Worm (Caenorhabditis elegans) whole organism, L1 larva: ENCODE measurements around the gene htp-2.

ENCODE experiments used
- C04F5.9 ChIP-seq: sonication (generic microtip); optimal IDR thresholded peaks from 2 replicates; lab custom pipeline; 2016; ENCODE audit warnings: missing genetic modification characterization, missing compliant biosample characterization
- C34B4.2 ChIP-seq: sonication (generic microtip); optimal IDR thresholded peaks from 2 replicates; lab custom pipeline; 2017; ENCODE audit warnings: mild to moderate bottlenecking, missing genetic modification characterization, missing compliant biosample characterization
- Y116A8C.19 ChIP-seq: sonication (generic microtip); optimal IDR thresholded peaks from 2 replicates; lab custom pipeline; 2016; ENCODE audit warnings: missing compliant biosample characterization, missing genetic modification characterization, borderline replicate concordance
- ceh-8 ChIP-seq: fragments of 200-800 bp; sonication (Bioruptor generic); optimal IDR thresholded peaks from 2 replicates; lab custom pipeline; 2018; ENCODE audit warnings: mild to moderate bottlenecking, missing genetic modification characterization, moderate library complexity, missing compliant biosample characterization
- ceh-90 ChIP-seq: sonication (generic microtip); optimal IDR thresholded peaks from 2 replicates; lab custom pipeline; 2016; ENCODE audit warnings: missing genetic modification characterization, missing compliant biosample characterization
- dpl-1 ChIP-seq, 3 experiments: fragments of 150-350 bp in 2 of 3; sonication (generic microtip) in 1 of 3; optimal IDR thresholded peaks; 2 replicates each; lab custom pipeline; 2014 to 2017; ENCODE audit warnings: missing biosample characterization in 3 of 3, missing genetic modification characterization in 3 of 3, missing genetic modification reagents in 3 of 3
- egl-13 ChIP-seq: sonication (generic microtip); optimal IDR thresholded peaks from 2 replicates; lab custom pipeline; 2016; ENCODE audit warnings: missing genotype, missing genetic modification reagents, missing genetic modification characterization, missing compliant biosample characterization
- egl-27 ChIP-seq, 2 experiments: fragments of 150-350 bp in 1 of 2; sonication (generic microtip); optimal IDR thresholded peaks; 3 replicates each; lab custom pipeline; 2017 to 2018; ENCODE audit warnings: missing biosample characterization in 2 of 2, missing genetic modification characterization in 2 of 2, missing genetic modification reagents in 2 of 2
- elt-2 ChIP-seq: sonication (generic microtip); optimal IDR thresholded peaks from 2 replicates; lab custom pipeline; 2016; ENCODE audit warnings: missing genetic modification characterization, mild to moderate bottlenecking, inconsistent platforms, missing compliant biosample characterization, missing genetic modification reagents
- fkh-10 ChIP-seq: sonication (generic microtip); optimal IDR thresholded peaks from 2 replicates; lab custom pipeline; 2017; ENCODE audit warnings: missing biosample characterization, missing genetic modification reagents, missing genetic modification characterization
- fkh-8 ChIP-seq: sonication (generic microtip); optimal IDR thresholded peaks from 2 replicates; lab custom pipeline; 2016; ENCODE audit warnings: mild to moderate bottlenecking, missing genetic modification characterization, missing compliant biosample characterization
- grh-1 ChIP-seq: fragments of 200-800 bp; sonication (Bioruptor generic); IDR thresholded peaks from 2 replicates; pipeline ENCODE4 v1.3.6; 2022; ENCODE audit warnings: missing genetic modification reagents, missing genetic modification characterization, missing compliant biosample characterization
- hlh-17 ChIP-seq: fragments of 200-800 bp; sonication (Bioruptor generic); optimal IDR thresholded peaks from 2 replicates; lab custom pipeline; 2018; ENCODE audit warnings: missing genetic modification characterization, mild to moderate bottlenecking, missing compliant biosample characterization, moderate library complexity, borderline replicate concordance
- hlh-4 ChIP-seq: sonication (generic microtip); optimal IDR thresholded peaks from 2 replicates; lab custom pipeline; 2016; ENCODE audit warnings: mild to moderate bottlenecking, missing genetic modification characterization, missing compliant biosample characterization
- isw-1 ChIP-seq: fragments of 200-800 bp; sonication (Bioruptor generic); IDR thresholded peaks from 2 replicates; pipeline ENCODE4 v1.3.6; 2022; ENCODE audit warnings: missing genetic modification characterization, missing compliant biosample characterization
- jun-1 ChIP-seq: fragments of 150-350 bp; optimal IDR thresholded peaks from 2 replicates; lab custom pipeline; 2014; ENCODE audit warnings: missing biosample characterization, missing genetic modification reagents, missing genetic modification characterization
- lin-14 ChIP-seq: fragments of 200-800 bp; sonication (Bioruptor generic); optimal IDR thresholded peaks from 2 replicates; lab custom pipeline; 2018; ENCODE audit warnings: mild to moderate bottlenecking, missing genetic modification characterization, moderate library complexity, missing compliant biosample characterization
- lin-15B ChIP-seq: fragments of 150-350 bp; sonication (generic microtip); optimal IDR thresholded peaks from 3 replicates; lab custom pipeline; 2014; ENCODE audit warnings: missing biosample characterization, missing genetic modification characterization
- lin-35 ChIP-seq, 2 experiments: fragments of 150-350 bp; optimal IDR thresholded peaks; 2 replicates each; lab custom pipeline; 2014; ENCODE audit warnings: missing biosample characterization in 2 of 2, missing genetic modification characterization in 2 of 2, missing genetic modification reagents in 2 of 2
- mep-1 ChIP-seq: fragments of 150-350 bp; optimal IDR thresholded peaks from 2 replicates; lab custom pipeline; 2014; ENCODE audit warnings: missing biosample characterization, missing genetic modification characterization
- nhr-11 ChIP-seq: fragments of 150-350 bp; optimal IDR thresholded peaks from 2 replicates; lab custom pipeline; 2014; ENCODE audit warnings: missing biosample characterization, missing genetic modification characterization
- nhr-20 ChIP-seq: sonication (generic microtip); optimal IDR thresholded peaks from 2 replicates; lab custom pipeline; 2016; ENCODE audit warnings: mild to moderate bottlenecking, missing genetic modification characterization, missing compliant biosample characterization
- nhr-237 ChIP-seq: fragments of 150-350 bp; optimal IDR thresholded peaks from 2 replicates; lab custom pipeline; 2014; ENCODE audit warnings: missing biosample characterization, missing genetic modification characterization
- nhr-28 ChIP-seq: fragments of 150-350 bp; optimal IDR thresholded peaks from 2 replicates; lab custom pipeline; 2014; ENCODE audit warnings: missing biosample characterization, missing genetic modification characterization
- nhr-71 ChIP-seq: sonication (generic microtip); optimal IDR thresholded peaks from 2 replicates; lab custom pipeline; 2016; ENCODE audit warnings: mild to moderate bottlenecking, missing genetic modification characterization, moderate library complexity, missing compliant biosample characterization
- nhr-76 ChIP-seq: sonication (generic microtip); optimal IDR thresholded peaks from 2 replicates; lab custom pipeline; 2017; ENCODE audit warnings: missing biosample characterization, missing genetic modification characterization
- nhr-77 ChIP-seq: fragments of 150-350 bp; optimal IDR thresholded peaks from 2 replicates; lab custom pipeline; 2014; ENCODE audit warnings: missing biosample characterization, missing genetic modification characterization
- pag-3 ChIP-seq: sonication (generic microtip); optimal IDR thresholded peaks from 2 replicates; lab custom pipeline; 2017; ENCODE audit warnings: missing genetic modification characterization, mild to moderate bottlenecking, missing compliant biosample characterization, antibody characterized with exemption, borderline replicate concordance; ENCODE audit not compliant: insufficient read depth
- pax-3 ChIP-seq: fragments of 200-800 bp; sonication (Bioruptor generic); optimal IDR thresholded peaks from 2 replicates; lab custom pipeline; 2018; ENCODE audit warnings: mild to moderate bottlenecking, missing genetic modification characterization, moderate library complexity, missing compliant biosample characterization
- skn-1 ChIP-seq: fragments of 150-350 bp; optimal IDR thresholded peaks from 2 replicates; lab custom pipeline; 2014; ENCODE audit warnings: missing biosample characterization, missing genetic modification characterization
- snu-23 ChIP-seq: sonication (generic microtip); optimal IDR thresholded peaks from 2 replicates; lab custom pipeline; 2016; ENCODE audit warnings: missing genetic modification characterization, missing compliant biosample characterization
- sptf-1 ChIP-seq: fragments of 150-350 bp; optimal IDR thresholded peaks from 2 replicates; lab custom pipeline; 2014; ENCODE audit warnings: missing biosample characterization, missing genetic modification characterization
- unc-130 ChIP-seq: fragments of 150-350 bp; optimal IDR thresholded peaks from 2 replicates; lab custom pipeline; 2017; ENCODE audit warnings: missing biosample characterization, missing genetic modification characterization, inconsistent platforms
- unc-30 ChIP-seq: sonication (generic microtip); optimal IDR thresholded peaks from 2 replicates; lab custom pipeline; 2017; ENCODE audit warnings: missing biosample characterization, missing genetic modification characterization
- unc-62 ChIP-seq: fragments of 150-350 bp; optimal IDR thresholded peaks from 2 replicates; lab custom pipeline; 2014; ENCODE audit warnings: missing biosample characterization, missing genetic modification reagents, missing genetic modification characterization
- vab-15 ChIP-seq: sonication (generic microtip); optimal IDR thresholded peaks from 2 replicates; lab custom pipeline; 2017; ENCODE audit warnings: missing genotype, mild to moderate bottlenecking, missing genetic modification characterization, missing compliant biosample characterization
- ztf-11 ChIP-seq, 2 experiments: sonication (generic microtip); optimal IDR thresholded peaks; 2 replicates each; lab custom pipeline; 2016 to 2017; ENCODE audit warnings: missing genetic modification characterization in 2 of 2, missing biosample characterization in 1 of 2, missing compliant biosample characterization in 1 of 2

htp-2 gene

DNA sequence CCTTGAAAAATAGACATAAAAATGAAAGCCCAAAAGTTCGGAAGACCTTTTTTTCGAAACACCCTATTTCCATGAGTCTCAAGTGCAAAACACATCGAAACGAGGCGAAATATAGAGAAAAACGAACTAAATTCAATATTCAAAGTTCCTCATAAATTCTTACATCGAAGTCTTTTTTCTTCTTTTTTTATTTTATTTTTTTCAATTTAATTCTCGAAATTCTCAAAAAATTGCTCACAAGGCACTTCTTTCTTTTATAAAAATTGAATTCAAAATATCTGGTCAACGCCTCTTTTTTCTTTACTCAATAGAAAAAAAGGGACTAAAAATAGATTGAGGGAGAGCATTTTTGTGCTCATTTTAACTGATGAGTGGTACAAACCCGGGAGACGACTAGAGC is 24.1 kb upstream of the htp-2 start:
- TF ChIP-seq jun-1 (tag; lab: Kevin White, UChicago) = no peak
- TF ChIP-seq fkh-10 = peak; percentile 54

DNA sequence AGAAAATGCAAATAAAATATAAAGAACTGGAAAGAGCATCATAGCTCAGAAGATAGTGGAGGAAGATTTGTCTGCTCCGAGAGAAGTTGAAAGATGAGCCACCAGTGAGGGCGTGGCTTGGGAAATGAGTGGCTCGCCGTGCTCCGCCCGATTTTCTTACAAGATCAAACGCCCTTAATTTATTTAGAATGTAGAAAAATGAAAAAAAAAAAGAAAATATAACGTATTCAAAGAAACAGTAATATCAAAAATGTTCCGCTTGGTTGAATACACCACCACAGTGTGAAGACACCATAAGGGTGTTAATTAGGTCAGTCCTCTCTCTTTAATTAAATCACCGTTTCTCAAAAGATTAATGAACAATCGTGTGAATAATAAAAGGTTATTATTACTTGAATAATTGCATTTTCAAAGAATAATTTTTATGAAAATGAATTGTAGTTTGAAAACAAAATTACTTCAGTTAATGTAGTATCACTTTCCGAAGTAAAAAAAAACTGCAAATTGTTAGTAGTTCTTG is 16.9 kb upstream of the htp-2 start, which contains the start of gene sfrp-1:
TSS of gene sfrp-1 (minus strand) at position 51 of the 520 bp plus-strand sequence.
- TF ChIP-seq egl-13 (no peak), jun-1 (tag; lab: Kevin White, UChicago) (no peak), nhr-11 (tag; lab: Kevin White, UChicago) (no peak), pax-3 (no peak), dpl-1 (GFP tag; optimal IDR thresholded peaks at IDR 0.05; lab: Kevin White, UChicago) (no peak), fkh-8 (tag; lab: Kevin White, UChicago) (no peak), egl-27 (tag; optimal IDR thresholded peaks at IDR 0.05; lab: Kevin White, UChicago) (no peak), elt-2 (tag; lab: Kevin White, UChicago) (no peak), nhr-237 (tag; lab: Kevin White, UChicago) (no peak), C34B4.2 (tag; lab: Kevin White, UChicago) (no peak), Y116A8C.19 (tag; lab: Kevin White, UChicago) (no peak), nhr-20 (tag; lab: Kevin White, UChicago) (no peak), sptf-1 (no peak), nhr-28 (tag; lab: Kevin White, UChicago) (no peak), lin-35 (GFP tag; optimal IDR thresholded peaks at IDR 0.05; lab: Kevin White, UChicago) (no peak), ceh-90 (tag; lab: Kevin White, UChicago) (no peak), lin-15B (tag; lab: Kevin White, UChicago) (no peak), unc-62 (GFP tag; lab: Kevin White, UChicago) (no peak), nhr-76 (tag; lab: Kevin White, UChicago) (no peak)
- TF ChIP-seq, all 84 proteins: peak for 0

DNA sequence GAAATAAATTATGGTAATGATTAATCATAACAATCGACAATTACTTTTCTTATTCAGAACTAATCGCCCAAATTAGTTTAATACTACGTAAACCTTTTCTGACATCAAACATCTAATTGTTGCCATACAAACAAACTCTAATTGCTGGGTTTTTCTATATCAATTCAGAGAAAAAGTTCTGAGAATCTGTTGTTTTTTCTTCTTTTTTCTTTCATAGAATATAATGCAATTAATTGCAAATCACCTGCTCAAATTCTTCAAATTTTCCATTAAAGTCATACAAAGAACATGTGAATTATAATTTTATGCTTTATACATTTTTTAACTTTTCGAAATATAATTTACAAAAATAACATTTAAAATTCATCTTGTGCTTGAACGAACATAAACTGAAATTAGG is 15.9 kb upstream of the htp-2 start:
- TF ChIP-seq hlh-4 (peak; percentile 64), fkh-8 (tag; lab: Kevin White, UChicago) (peak; percentile 52), pax-3 (peak; percentile 8), snu-23 (no peak), vab-15 (no peak), isw-1 (GFP tag; lab: Robert Waterston, UW) (no peak), C04F5.9 (tag; lab: Kevin White, UChicago) (no peak), nhr-71 (peak; percentile 22)
- TF ChIP-seq, all 84 proteins: peak for 4

DNA sequence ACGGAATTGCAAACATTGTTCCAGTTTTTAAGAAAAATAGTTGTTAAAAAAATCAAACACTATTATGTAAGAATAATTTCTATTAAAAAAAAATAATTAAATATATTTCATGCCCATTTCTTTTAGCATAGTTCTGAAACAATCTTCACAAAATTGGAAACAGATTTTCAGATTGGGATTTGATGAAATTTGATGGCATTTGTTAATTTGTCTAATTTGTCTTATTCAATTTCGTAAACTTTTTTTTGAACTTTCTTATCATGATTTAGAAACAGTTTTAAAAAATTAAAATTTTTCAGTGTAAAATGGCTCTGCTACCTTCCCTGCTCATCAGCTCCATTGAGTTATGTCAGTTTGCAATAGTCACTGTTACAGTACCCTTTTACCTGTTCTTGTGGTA is 14.5 kb upstream of the htp-2 start, which contains the start of gene srv-13:
TSS of gene srv-13 (plus strand) at position 301 of the 400 bp plus-strand sequence.
- TF ChIP-seq ztf-11 (tag; optimal IDR thresholded peaks at IDR 0.05; lab: Kevin White, UChicago) (no peak), fkh-8 (tag; lab: Kevin White, UChicago) (no peak), nhr-71 (no peak), egl-13 (no peak), skn-1 (tag; lab: Kevin White, UChicago) (no peak), unc-130 (tag; lab: Kevin White, UChicago) (no peak), grh-1 (GFP tag; lab: Robert Waterston, UW) (no peak), lin-14 (GFP tag; lab: Kevin White, UChicago) (no peak), C34B4.2 (tag; lab: Kevin White, UChicago) (no peak), nhr-237 (tag; lab: Kevin White, UChicago) (no peak), nhr-77 (no peak), fkh-10 (no peak)

DNA sequence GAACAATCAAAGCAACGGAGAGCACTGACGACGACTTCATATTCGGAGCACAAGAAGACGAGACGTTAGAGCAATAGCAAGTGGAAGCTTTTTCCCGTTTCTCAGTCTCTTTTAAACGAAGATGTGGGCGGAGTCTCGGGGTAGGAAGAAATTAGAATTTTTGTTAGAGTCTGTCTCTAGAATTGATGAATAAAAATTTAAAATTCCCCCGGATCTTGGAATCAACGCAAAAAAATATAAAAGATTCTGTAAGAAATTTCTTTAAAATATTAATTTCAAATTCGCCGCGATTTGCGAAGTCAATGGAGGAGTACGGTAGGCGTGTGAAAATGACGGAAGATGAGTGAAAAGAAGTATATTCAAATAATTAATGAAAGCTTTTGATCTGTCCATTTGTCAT is 5.8 kb upstream of the htp-2 start, which contains the start of gene nlp-71:
TSS of gene nlp-71 (minus strand) at position 101 of the 400 bp plus-strand sequence.
- TF ChIP-seq egl-27 (tag; optimal IDR thresholded peaks at IDR 0.05; lab: Kevin White, UChicago) (no peak), nhr-20 (tag; lab: Kevin White, UChicago) (no peak), unc-30 (tag; lab: Kevin White, UChicago) (no peak), ceh-90 (tag; lab: Kevin White, UChicago) (no peak), mep-1 (no peak), pag-3 (tag; lab: Kevin White, UChicago) (no peak), hlh-17 (GFP tag; lab: Kevin White, UChicago) (no peak), pax-3 (no peak), hlh-4 (no peak), ceh-8 (no peak)
